Worm (Caenorhabditis elegans) whole organism, L1 larva: ENCODE results near the gene F37H8.6.

ENCODE experiments used
- aha-1 ChIP-seq: fragments of 150-350 bp; optimal IDR thresholded peaks from 2 replicates; lab custom pipeline; 2014; ENCODE audit warnings: missing biosample characterization, missing genetic modification characterization
- elt-2 ChIP-seq: sonication (generic microtip); optimal IDR thresholded peaks from 2 replicates; lab custom pipeline; 2016; ENCODE audit warnings: missing genetic modification characterization, mild to moderate bottlenecking, inconsistent platforms, missing compliant biosample characterization, missing genetic modification reagents
- fos-1 ChIP-seq: fragments of 150-350 bp; optimal IDR thresholded peaks from 2 replicates; lab custom pipeline; 2014; ENCODE audit warnings: missing biosample characterization, missing genetic modification characterization
- nhr-12 ChIP-seq: sonication (generic microtip); optimal IDR thresholded peaks from 2 replicates; lab custom pipeline; 2017; ENCODE audit warnings: missing biosample characterization, missing genetic modification characterization
- snpc-4 ChIP-seq: fragments of 150-350 bp; optimal IDR thresholded peaks from 2 replicates; lab custom pipeline; 2014; ENCODE audit warnings: missing biosample characterization, missing genetic modification characterization
- ztf-11 ChIP-seq, 2 experiments: sonication (generic microtip); optimal IDR thresholded peaks; 2 replicates each; lab custom pipeline; 2016 to 2017; ENCODE audit warnings: missing genetic modification characterization in 2 of 2, missing biosample characterization in 1 of 2, missing compliant biosample characterization in 1 of 2

DNA sequence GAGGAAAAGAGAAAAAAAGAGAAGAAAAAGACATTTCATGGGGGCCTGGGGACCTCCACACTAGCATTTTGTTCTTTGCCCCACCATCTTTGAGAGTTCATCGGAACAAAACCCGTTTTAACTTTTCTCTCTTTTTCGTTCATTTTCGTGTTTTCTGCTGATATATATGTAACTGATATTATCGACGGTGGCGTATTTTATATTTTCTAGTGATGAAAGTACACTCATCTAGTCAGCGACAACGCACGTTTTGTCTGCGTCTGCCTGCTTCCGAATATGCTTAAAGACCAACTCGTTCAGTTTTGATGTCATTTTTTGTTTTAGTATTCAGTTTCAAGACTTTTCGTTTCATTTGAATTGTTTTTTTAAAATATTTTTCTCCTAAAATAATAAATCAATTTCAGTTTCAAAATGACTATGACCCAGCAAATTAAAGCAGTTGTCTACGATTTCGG is 4.0 kb upstream of the F37H8.6 start, which contains the start of gene bigr-1:
- TF ChIP-seq elt-2 (tag; lab: Kevin White, UChicago) (peak; percentile 9), fos-1 (tag; lab: Kevin White, UChicago) (no peak), aha-1 (tag; lab: Kevin White, UChicago) (no peak), nhr-12 (no peak), snpc-4 (no peak), ztf-11 (tag; optimal IDR thresholded peaks at IDR 0.05; lab: Kevin White, UChicago) (no peak)
